Worm (Caenorhabditis elegans) whole organism, young adult: ENCODE measurements around the gene T06C10.3.

Experiments used
- D2030.7 ChIP-seq: fragments of 200-800 bp; sonication (Bioruptor generic); IDR thresholded peaks from 2 replicates; pipeline ENCODE4 v1.3.6; 2022; ENCODE audit warnings: missing genetic modification reagents, missing genetic modification characterization, missing compliant biosample characterization
- F33H1.4 ChIP-seq: fragments of 200-800 bp; sonication (Bioruptor generic); IDR thresholded peaks from 2 replicates; pipeline ENCODE4 v1.3.6; 2022; ENCODE audit warnings: missing genetic modification reagents, missing genetic modification characterization, missing compliant biosample characterization
- F37B4.10 ChIP-seq: fragments of 200-800 bp; sonication (Bioruptor generic); IDR thresholded peaks from 2 replicates; pipeline ENCODE4 v1.3.6; 2022; ENCODE audit warnings: missing genetic modification characterization, missing compliant biosample characterization
- F39B2.1 ChIP-seq: fragments of 200-800 bp; sonication (Bioruptor generic); IDR thresholded peaks from 2 replicates; pipeline ENCODE4 v1.3.6; 2022; ENCODE audit warnings: missing genetic modification reagents, missing genetic modification characterization, missing compliant biosample characterization
- Y56A3A.18 ChIP-seq: fragments of 200-800 bp; sonication (Bioruptor generic); IDR thresholded peaks from 2 replicates; pipeline ENCODE4 v1.3.6; 2022; ENCODE audit warnings: missing genetic modification reagents, missing genetic modification characterization, missing compliant biosample characterization
- ZK185.1 ChIP-seq: sonication (generic microtip); optimal IDR thresholded peaks from 2 replicates; lab custom pipeline; 2016; ENCODE audit warnings: mild to moderate bottlenecking, missing genetic modification characterization, missing compliant biosample characterization; ENCODE audit not compliant: poor library complexity, severe bottlenecking
- ama-1 ChIP-seq, 3 experiments: fragments of 150-350 bp in 1 of 3; sonication (generic microtip) in 2 of 3; optimal IDR thresholded peaks; 2 replicates each; lab custom pipeline; 2014 to 2018; ENCODE audit warnings: missing biosample characterization in 2 of 3, missing genetic modification characterization in 2 of 3, missing genetic modification reagents in 2 of 3
- attf-5 ChIP-seq: fragments of 200-800 bp; sonication (Bioruptor generic); optimal IDR thresholded peaks from 2 replicates; lab custom pipeline; 2018; ENCODE audit warnings: mild to moderate bottlenecking, missing genetic modification characterization, missing compliant biosample characterization
- bed-2 ChIP-seq: fragments of 200-800 bp; sonication (Bioruptor generic); IDR thresholded peaks from 2 replicates; pipeline ENCODE4 v1.3.6; 2022; ENCODE audit warnings: missing genetic modification reagents, missing genetic modification characterization, missing compliant biosample characterization
- cebp-1 ChIP-seq, 2 experiments: fragments of 200-800 bp in 1 of 2; sonication (Bioruptor generic) in 1 of 2; sonication (generic microtip) in 1 of 2; IDR thresholded peaks in 1 of 2; optimal IDR thresholded peaks in 1 of 2; 2 replicates each; pipeline versions ENCODE4 v1.3.6 to Lab custom; 2017 to 2022; ENCODE audit warnings: missing compliant biosample characterization in 2 of 2, missing genetic modification characterization in 2 of 2, mild to moderate bottlenecking in 1 of 2, missing genetic modification reagents in 1 of 2, moderate library complexity in 1 of 2
- chd-7 ChIP-seq: sonication (generic microtip); optimal IDR thresholded peaks from 2 replicates; lab custom pipeline; 2016; ENCODE audit warnings: mild to moderate bottlenecking, missing genetic modification characterization, moderate library complexity, missing compliant biosample characterization
- dox-1 ChIP-seq: fragments of 200-800 bp; sonication (Bioruptor generic); IDR thresholded peaks from 2 replicates; pipeline ENCODE4 v1.3.6; 2022; ENCODE audit warnings: missing genetic modification reagents, missing genetic modification characterization, missing compliant biosample characterization
- egrh-3 ChIP-seq: fragments of 200-800 bp; sonication (Bioruptor generic); IDR thresholded peaks from 2 replicates; pipeline ENCODE4 v1.3.6; 2022; ENCODE audit warnings: missing genetic modification reagents, missing genetic modification characterization, missing compliant biosample characterization
- hmg-1.2 ChIP-seq: fragments of 200-800 bp; sonication (Bioruptor generic); IDR thresholded peaks from 2 replicates; pipeline ENCODE4 v1.3.6; 2022; ENCODE audit warnings: missing genetic modification reagents, missing genetic modification characterization, missing compliant biosample characterization
- hsf-1 ChIP-seq: fragments of 200-800 bp; sonication (Bioruptor generic); IDR thresholded peaks from 2 replicates; pipeline ENCODE4 v1.3.6; 2022; ENCODE audit warnings: missing genetic modification reagents, missing genetic modification characterization, missing compliant biosample characterization
- lin-40 ChIP-seq: sonication (generic microtip); optimal IDR thresholded peaks from 2 replicates; lab custom pipeline; 2016; ENCODE audit warnings: missing genetic modification characterization, mild to moderate bottlenecking, missing compliant biosample characterization, missing genotype, missing genetic modification reagents
- lin-54 ChIP-seq: fragments of 200-800 bp; sonication (Bioruptor generic); optimal IDR thresholded peaks from 2 replicates; lab custom pipeline; 2018; ENCODE audit warnings: mild to moderate bottlenecking, missing genetic modification characterization, missing compliant biosample characterization
- lir-1 ChIP-seq: fragments of 200-800 bp; sonication (Bioruptor generic); conservative IDR thresholded peaks from 2 replicates; pipeline ENCODE4 v1.3.6; 2022; ENCODE audit warnings: missing genetic modification reagents, missing genetic modification characterization, missing compliant biosample characterization
- lsl-1 ChIP-seq: fragments of 200-800 bp; sonication (Bioruptor generic); optimal IDR thresholded peaks from 2 replicates; lab custom pipeline; 2018; ENCODE audit warnings: mild to moderate bottlenecking, missing genetic modification characterization, moderate library complexity, missing compliant biosample characterization
- madf-3 ChIP-seq: fragments of 200-800 bp; sonication (Bioruptor generic); IDR thresholded peaks from 2 replicates; pipeline ENCODE4 v1.3.6; 2022; ENCODE audit warnings: missing genetic modification reagents, missing genetic modification characterization, missing compliant biosample characterization
- madf-6 ChIP-seq: fragments of 200-800 bp; sonication (Bioruptor generic); IDR thresholded peaks from 2 replicates; pipeline ENCODE4 v1.3.6; 2022; ENCODE audit warnings: missing genetic modification reagents, missing genetic modification characterization, missing compliant biosample characterization
- madf-8 ChIP-seq: fragments of 200-800 bp; sonication (Bioruptor generic); conservative IDR thresholded peaks from 2 replicates; pipeline ENCODE4 v1.3.6; 2022; ENCODE audit warnings: missing genetic modification reagents, missing genetic modification characterization, missing compliant biosample characterization
- mcd-1 ChIP-seq: fragments of 200-800 bp; sonication (Bioruptor generic); IDR thresholded peaks from 2 replicates; pipeline ENCODE4 v1.3.6; 2022; ENCODE audit warnings: missing genetic modification reagents, missing genetic modification characterization, missing compliant biosample characterization
- nfya-2 ChIP-seq: fragments of 200-800 bp; sonication (Bioruptor generic); IDR thresholded peaks from 2 replicates; pipeline ENCODE4 v1.3.6; 2022; ENCODE audit warnings: missing genetic modification reagents, missing genetic modification characterization, missing compliant biosample characterization
- nfyb-1 ChIP-seq: fragments of 200-800 bp; sonication (Bioruptor generic); IDR thresholded peaks from 2 replicates; pipeline ENCODE4 v1.3.6; 2022; ENCODE audit warnings: missing genetic modification reagents, missing genetic modification characterization, missing compliant biosample characterization
- nhr-80 ChIP-seq: sonication (generic microtip); optimal IDR thresholded peaks from 2 replicates; lab custom pipeline; 2016; ENCODE audit warnings: missing genetic modification characterization, missing compliant biosample characterization
- repo-1 ChIP-seq: sonication (generic microtip); optimal IDR thresholded peaks from 2 replicates; lab custom pipeline; 2017; ENCODE audit warnings: mild to moderate bottlenecking, missing genetic modification characterization, missing compliant biosample characterization
- snpc-4 ChIP-seq, 5 experiments: fragments of 150-350 bp in 1 of 5; sonication (generic microtip) in 4 of 5; optimal IDR thresholded peaks; 2 replicates each; lab custom pipeline; 2014 to 2018; ENCODE audit warnings: missing genetic modification characterization in 5 of 5, missing biosample characterization in 3 of 5, antibody characterized with exemption in 2 of 5, mild to moderate bottlenecking in 2 of 5, missing compliant biosample characterization in 2 of 5, missing genotype in 2 of 5, moderate library complexity in 2 of 5, missing genetic modification reagents in 1 of 5
- tbp1 ChIP-seq: fragments of 200-800 bp; sonication (Bioruptor generic); optimal IDR thresholded peaks from 2 replicates; lab custom pipeline; 2018; ENCODE audit warnings: mild to moderate bottlenecking, missing genetic modification characterization, missing compliant biosample characterization
- xnd-1 ChIP-seq: sonication (generic microtip); optimal IDR thresholded peaks from 2 replicates; lab custom pipeline; 2016; ENCODE audit warnings: missing genotype, missing genetic modification reagents, missing genetic modification characterization, missing compliant biosample characterization
- zfh-2 ChIP-seq: fragments of 200-800 bp; sonication (Bioruptor generic); conservative IDR thresholded peaks from 2 replicates; pipeline ENCODE4 v1.3.6; 2022; ENCODE audit warnings: missing genetic modification reagents, missing genetic modification characterization, missing compliant biosample characterization

T06C10.3 gene

ce11 chrIV:7906643-7907042, 36.1 kb downstream of the T06C10.3 start:
- TF ChIP-seq Y56A3A.18 (GFP tag; lab: Robert Waterston, UW), result no peak

- TF ChIP-seq D2030.7 (GFP tag; lab: Robert Waterston, UW) (no peak), xnd-1 (peak; percentile 46), zfh-2 (GFP tag; lab: Robert Waterston, UW) (peak; percentile 70; the same call in 1 of the 2 replicates), madf-6 (peak; percentile 75), hmg-1.2 (peak; percentile 25; the same call in 1 of the 2 replicates), chd-7 (tag; lab: Kevin White, UChicago) (no peak), mcd-1 (GFP tag; lab: Robert Waterston, UW) (0 out of 2 replicates have a peak, but pooled peaks have one; percentile 34), lsl-1 (GFP tag; lab: Kevin White, UChicago) (peak; percentile 82), nhr-80 (tag; lab: Kevin White, UChicago) (peak; percentile 6), lin-54 (GFP tag; lab: Kevin White, UChicago) (peak; percentile 2), egrh-3 (GFP tag; lab: Robert Waterston, UW) (0 out of 2 replicates have a peak, but pooled peaks have one; percentile 13), lir-1 (GFP tag; lab: Robert Waterston, UW) (0 out of 2 replicates have a peak, but pooled peaks have one; percentile 5), snpc-4 (GFP tag; optimal IDR thresholded peaks at IDR 0.05; lab: Kevin White, UChicago) (no peak), snpc-4 (tag; optimal IDR thresholded peaks at IDR 0.05; lab: Kevin White, UChicago) (peak in 3 of 4 experiments; percentile 3 to 50 (median 6)), F33H1.4 (GFP tag; lab: Robert Waterston, UW) (peak; percentile 82), nfyb-1 (GFP tag; lab: Robert Waterston, UW) (no peak), madf-8 (GFP tag; lab: Robert Waterston, UW) (no peak), dox-1 (GFP tag; lab: Robert Waterston, UW) (peak; percentile 52; the same call in 1 of the 2 replicates)
Measured at ce11 chrIV:7909455-7910141, 39.0 kb downstream of the T06C10.3 start.

- peak; percentile 57; the same call in 1 of the 2 replicates for TF ChIP-seq hmg-1.2
- peak; percentile 11 for TF ChIP-seq lin-40 (tag; lab: Kevin White, UChicago)
- TF ChIP-seq ZK185.1 (tag; lab: Kevin White, UChicago), result peak; percentile 11
- no peak for TF ChIP-seq bed-2
- peak; percentile 34 for TF ChIP-seq ama-1 (optimal IDR thresholded peaks at IDR 0.05; lab: Kevin White, UChicago)
- TF ChIP-seq ama-1 (GFP tag; optimal IDR thresholded peaks at IDR 0.05; lab: Kevin White, UChicago), result no peak
- no peak for TF ChIP-seq cebp-1 (GFP tag; IDR thresholded peaks at IDR 0.05; lab: Robert Waterston, UW)
- TF ChIP-seq cebp-1 (tag; optimal IDR thresholded peaks at IDR 0.05; lab: Kevin White, UChicago), result peak; percentile 41
- TF ChIP-seq nfyb-1 (GFP tag; lab: Robert Waterston, UW), result peak; percentile 70; the same call in 1 of the 2 replicates
- peak; percentile 5 for TF ChIP-seq attf-5 (GFP tag; lab: Kevin White, UChicago)
- no peak for TF ChIP-seq F37B4.10 (GFP tag; lab: Robert Waterston, UW)
- no peak for TF ChIP-seq nfya-2 (GFP tag; lab: Robert Waterston, UW)
- TF ChIP-seq F39B2.1 (GFP tag; lab: Robert Waterston, UW), result no peak
- 0 out of 2 replicates have a peak, but pooled peaks have one; percentile 21 for TF ChIP-seq hsf-1
- TF ChIP-seq repo-1 (tag; lab: Kevin White, UChicago), result no peak
Measured at ce11 chrIV:7910197-7910735, 39.7 kb downstream of the T06C10.3 start, which contains the start of the genes npp-27 and ntl-4. TSS of gene npp-27 (minus strand) at chrIV:7910247. TSS of gene ntl-4 (plus strand) at chrIV:7910575.

DNA sequence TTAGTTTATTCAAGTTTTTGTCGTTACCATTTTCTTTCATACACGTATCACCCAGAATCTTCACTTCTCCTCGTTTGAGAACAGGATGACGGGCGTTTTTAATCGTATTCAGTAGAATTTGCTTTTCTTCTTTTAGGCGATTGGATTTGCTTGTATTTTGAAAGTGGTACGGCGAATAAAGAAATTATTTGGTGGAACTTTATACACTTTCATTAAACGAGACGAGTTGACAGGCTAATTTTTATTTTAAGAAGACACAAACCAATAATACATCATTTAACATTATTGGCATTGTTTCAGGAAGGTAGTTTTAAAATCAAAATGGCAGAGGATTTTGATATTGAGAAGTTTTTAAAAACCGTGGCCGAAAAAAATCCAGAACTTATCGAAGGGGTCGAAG, 44.4 kb downstream of the T06C10.3 start, which contains the start of gene C49H3.4:
Gene C49H3.4, plus strand, starts transcription at position 301 of the 400 bp plus-strand sequence.
- no peak for TF ChIP-seq Y56A3A.18 (GFP tag; lab: Robert Waterston, UW)
- 0 out of 2 replicates have a peak, but pooled peaks have one; percentile 3 for TF ChIP-seq madf-3 (GFP tag; lab: Robert Waterston, UW)
- TF ChIP-seq tbp1 (GFP tag; lab: Kevin White, UChicago), result no peak
